Worm (Caenorhabditis elegans): Measurements from ENCODE around the gene F32D8.1.

- TF ChIP-seq dao-5 (tag; optimal IDR thresholded peaks at IDR 0.05) (no peak), him-1 (tag; optimal IDR thresholded peaks at IDR 0.05) (no peak)
Measured at ce11 chrV:10915922-10916321, 35.3 kb downstream of the F32D8.1 start.
